Worm (Caenorhabditis elegans): ENCODE measurements around the gene Y75B12B.11.

Gene Y75B12B.11

ce11 chrV:15190903-15191302 lies at the start of gene Y75B12B.11:
TSS of gene Y75B12B.11 (plus strand) at chrV:15191296.
- TF ChIP-seq hlh-30 (tag; optimal IDR thresholded peaks at IDR 0.05; ENCODE audit: insufficient read depth): peak; percentile 67
- peak; percentile 86 for TF ChIP-seq tbx-2 (tag; optimal IDR thresholded peaks at IDR 0.05)
- TF ChIP-seq nhr-232 (tag; optimal IDR thresholded peaks at IDR 0.05): peak; percentile 84
- no peak for TF ChIP-seq fkh-10 (GFP tag; optimal IDR thresholded peaks at IDR 0.05)
- TF ChIP-seq mec-3 (tag; optimal IDR thresholded peaks at IDR 0.05; ENCODE audit: borderline replicate concordance): peak; percentile 26
- peak; percentile 75 for TF ChIP-seq ceh-31 (tag; optimal IDR thresholded peaks at IDR 0.05)
- no peak for TF ChIP-seq unc-42 (tag; optimal IDR thresholded peaks at IDR 0.05)
- peak; percentile 87 for TF ChIP-seq sox-4 (tag; optimal IDR thresholded peaks at IDR 0.05)
- peak; percentile 87 for TF ChIP-seq ref-2 (tag; optimal IDR thresholded peaks at IDR 0.05)
- no peak for TF ChIP-seq ceh-22 (tag; optimal IDR thresholded peaks at IDR 0.05)
- peak; percentile 88 for TF ChIP-seq ceh-34 (tag; optimal IDR thresholded peaks at IDR 0.05)
- TF ChIP-seq pat-9 (tag; optimal IDR thresholded peaks at IDR 0.05): peak; percentile 88
- TF ChIP-seq elt-2 (tag; optimal IDR thresholded peaks at IDR 0.05): peak; percentile 93
- TF ChIP-seq ama-1 (optimal IDR thresholded peaks at IDR 0.05): no peak
- TF ChIP-seq ceh-48 (tag; optimal IDR thresholded peaks at IDR 0.05): peak; percentile 74
- TF ChIP-seq pha-4 (tag; optimal IDR thresholded peaks at IDR 0.05): no peak
- TF ChIP-seq rnt-1 (tag; optimal IDR thresholded peaks at IDR 0.05): peak; percentile 76
- peak; percentile 79 for TF ChIP-seq unc-86 (tag; optimal IDR thresholded peaks at IDR 0.05)
- TF ChIP-seq unc-3 (GFP tag; conservative IDR thresholded peaks at IDR 0.05): peak; percentile 54; the same call in 1 of the 2 replicates
- peak; percentile 71 for TF ChIP-seq unc-3 (tag; optimal IDR thresholded peaks at IDR 0.05)
- no peak for TF ChIP-seq pag-3 (tag; optimal IDR thresholded peaks at IDR 0.05; ENCODE audit: borderline replicate concordance)
- peak; percentile 90 for TF ChIP-seq che-1 (tag; optimal IDR thresholded peaks at IDR 0.05)
- TF ChIP-seq ceh-14 (tag; optimal IDR thresholded peaks at IDR 0.05): peak; percentile 93
- TF ChIP-seq sdc-2 (tag; optimal IDR thresholded peaks at IDR 0.05): peak; percentile 84
- TF ChIP-seq dmd-4 (tag; optimal IDR thresholded peaks at IDR 0.05; ENCODE audit: borderline replicate concordance): peak; percentile 86
- TF ChIP-seq eyg-1 (tag; optimal IDR thresholded peaks at IDR 0.05): peak; percentile 87
- TF ChIP-seq dve-1 (tag; optimal IDR thresholded peaks at IDR 0.05): peak; percentile 87
- peak; percentile 68 for TF ChIP-seq ceh-9 (tag; optimal IDR thresholded peaks at IDR 0.05)
- peak; percentile 88 for TF ChIP-seq ceh-2 (tag; optimal IDR thresholded peaks at IDR 0.05)
- TF ChIP-seq C38D4.7 (GFP tag; optimal IDR thresholded peaks at IDR 0.05): peak; percentile 86
- TF ChIP-seq ceh-18 (tag; optimal IDR thresholded peaks at IDR 0.05): peak; percentile 78
- TF ChIP-seq pqm-1 (tag; optimal IDR thresholded peaks at IDR 0.05): peak; percentile 84
- peak; percentile 84 for TF ChIP-seq ceh-24 (tag; optimal IDR thresholded peaks at IDR 0.05)
- TF ChIP-seq ceh-45 (GFP tag; IDR thresholded peaks at IDR 0.05): peak; percentile 81
- TF ChIP-seq ztf-16 (tag; optimal IDR thresholded peaks at IDR 0.05): peak; percentile 84
- TF ChIP-seq hlh-15 (tag; optimal IDR thresholded peaks at IDR 0.05): peak; percentile 80
- peak; percentile 82 for TF ChIP-seq fax-1 (tag; optimal IDR thresholded peaks at IDR 0.05)
- peak; percentile 62; the same call in 1 of the 2 replicates for TF ChIP-seq sox-2 (GFP tag; IDR thresholded peaks at IDR 0.05)
- TF ChIP-seq nhr-11 (tag; optimal IDR thresholded peaks at IDR 0.05): no peak
- TF ChIP-seq hlh-6 (tag; optimal IDR thresholded peaks at IDR 0.05): peak; percentile 92
- TF ChIP-seq Y22D7AL.16 (tag; optimal IDR thresholded peaks at IDR 0.05): peak; percentile 77
- TF ChIP-seq lim-6 (tag; optimal IDR thresholded peaks at IDR 0.05): peak; percentile 46
- peak; percentile 93 for TF ChIP-seq ceh-19 (GFP tag; optimal IDR thresholded peaks at IDR 0.05)
- TF ChIP-seq nfya-1 (tag; optimal IDR thresholded peaks at IDR 0.05): peak; percentile 70
- TF ChIP-seq unc-55 (GFP tag; optimal IDR thresholded peaks at IDR 0.05): peak; percentile 8
- TF ChIP-seq ahr-1 (tag; optimal IDR thresholded peaks at IDR 0.05): peak; percentile 71
- TF ChIP-seq pha-2 (tag; optimal IDR thresholded peaks at IDR 0.05): peak; percentile 90
- peak; percentile 91 for TF ChIP-seq syd-9 (tag; optimal IDR thresholded peaks at IDR 0.05)
- TF ChIP-seq tbx-7 (tag; optimal IDR thresholded peaks at IDR 0.05): peak; percentile 59
- TF ChIP-seq hlh-8 (tag; optimal IDR thresholded peaks at IDR 0.05): peak; percentile 84
- TF ChIP-seq C08G9.2 (tag; optimal IDR thresholded peaks at IDR 0.05): peak; percentile 82
- no peak for TF ChIP-seq odd-2 (tag; optimal IDR thresholded peaks at IDR 0.05)
- peak; percentile 81 for TF ChIP-seq lin-11 (tag; optimal IDR thresholded peaks at IDR 0.05)
